Fruit fly (Drosophila melanogaster): ENCODE results near the gene Wdr81.

Wdr81 gene

dm6 chr2L:12045941-12046855 is 25.4 kb upstream of the Wdr81 start, which contains the start of gene CG6770 (continued):
- TF ChIP-seq Kr (GFP tag; optimal IDR thresholded peaks at IDR 0.05) (no peak), CG7987 (GFP tag; optimal IDR thresholded peaks at IDR 0.05) (peak; percentile 42), Rfx (GFP tag; IDR thresholded peaks at IDR 0.05) (peak; percentile 94), CG34376 (GFP tag; optimal IDR thresholded peaks at IDR 0.05) (peak; percentile 84), CG31441 (GFP tag; IDR thresholded peaks at IDR 0.05) (peak; percentile 81), Meics (GFP tag; optimal IDR thresholded peaks at IDR 0.05) (peak; percentile 91), CG7271 (tag; optimal IDR thresholded peaks at IDR 0.05) (no peak), slbo (GFP tag; IDR thresholded peaks at IDR 0.05) (peak; percentile 85), dati (GFP tag; IDR thresholded peaks at IDR 0.05) (0 out of 2 replicates have a peak, but pooled peaks have one; percentile 29), CG4820 (GFP tag; optimal IDR thresholded peaks at IDR 0.05) (peak; percentile 27), gem (tag; optimal IDR thresholded peaks at IDR 0.05) (peak; percentile 87), Hr3 (GFP tag; optimal IDR thresholded peaks at IDR 0.05) (peak; percentile 39), D19B (GFP tag; optimal IDR thresholded peaks at IDR 0.05) (peak; percentile 70), CG2120 (GFP tag; optimal IDR thresholded peaks at IDR 0.05) (peak; percentile 84), CG17612 (GFP tag; IDR thresholded peaks at IDR 0.05) (no peak), bbx (GFP tag; IDR thresholded peaks at IDR 0.05; ENCODE audit: partially characterized antibody) (0 out of 2 replicates have a peak, but pooled peaks have one; percentile 39), Lim3 (GFP tag; IDR thresholded peaks at IDR 0.05) (no peak), Six4 (GFP tag; optimal IDR thresholded peaks at IDR 0.05) (no peak), CG1233 (GFP tag; optimal IDR thresholded peaks at IDR 0.05) (peak; percentile 43), CG12744 (GFP tag; optimal IDR thresholded peaks at IDR 0.05) (peak; percentile 43), chif (GFP tag; optimal IDR thresholded peaks at IDR 0.05) (peak in 1 of 2 experiments; percentile 19), CG11398 (GFP tag; optimal IDR thresholded peaks at IDR 0.05) (peak; percentile 20), Xbp1 (GFP tag; optimal IDR thresholded peaks at IDR 0.05) (peak; percentile 71), CG10543 (GFP tag; optimal IDR thresholded peaks at IDR 0.05) (peak; percentile 93), lola (GFP tag; optimal IDR thresholded peaks at IDR 0.05) (peak in 1 of 3 experiments; percentile 19), CG6683 (GFP tag; optimal IDR thresholded peaks at IDR 0.05) (peak; percentile 78), odd (GFP tag; optimal IDR thresholded peaks at IDR 0.05) (peak; percentile 78), ATbp (GFP tag; optimal IDR thresholded peaks at IDR 0.05) (peak; percentile 79), Bgb (GFP tag; IDR thresholded peaks at IDR 0.05; ENCODE audit: partially characterized antibody) (peak; percentile 68; the same call in 1 of the 2 replicates), CG10267 (tag; optimal IDR thresholded peaks at IDR 0.05) (peak; percentile 74), CG12942 (GFP tag; optimal IDR thresholded peaks at IDR 0.05) (peak; percentile 33), Dll (GFP tag; IDR thresholded peaks at IDR 0.05; ENCODE audit: partially characterized antibody) (no peak), ken (GFP tag; IDR thresholded peaks at IDR 0.05) (peak; percentile 73), CG13287 (GFP tag; IDR thresholded peaks at IDR 0.05; ENCODE audit: partially characterized antibody) (peak; percentile 28; the same call in 1 of the 2 replicates), seq (GFP tag; IDR thresholded peaks at IDR 0.05) (peak; percentile 84), CG17912 (GFP tag; optimal IDR thresholded peaks at IDR 0.05) (no peak), fu2 (GFP tag; optimal IDR thresholded peaks at IDR 0.05) (no peak), bcd (GFP tag; optimal IDR thresholded peaks at IDR 0.05) (peak; percentile 72), caup (GFP tag; optimal IDR thresholded peaks at IDR 0.05; ENCODE audit: severe bottlenecking) (peak; percentile 91), croc (GFP tag; conservative IDR thresholded peaks at IDR 0.05) (0 out of 3 replicates have a peak, but pooled peaks have one; percentile 23), CG10366 (GFP tag; IDR thresholded peaks at IDR 0.05) (peak; percentile 87), CG30020 (tag; optimal IDR thresholded peaks at IDR 0.05) (peak; percentile 20), CG1024 (GFP tag; IDR thresholded peaks at IDR 0.05) (no peak; the same call in none of the 2 replicates), Ets65A (GFP tag) (peak; percentile 85), gfzf (GFP tag; optimal IDR thresholded peaks at IDR 0.05) (no peak), HLH4C (GFP tag; IDR thresholded peaks at IDR 0.05; ENCODE audit: partially characterized antibody) (peak; percentile 34; the same call in 2 of the 3 replicates), sisA (GFP tag; IDR thresholded peaks at IDR 0.05) (peak; percentile 51)
